Fruit fly (Drosophila melanogaster): ENCODE measurements around the gene Cyp6d5.

DNA sequence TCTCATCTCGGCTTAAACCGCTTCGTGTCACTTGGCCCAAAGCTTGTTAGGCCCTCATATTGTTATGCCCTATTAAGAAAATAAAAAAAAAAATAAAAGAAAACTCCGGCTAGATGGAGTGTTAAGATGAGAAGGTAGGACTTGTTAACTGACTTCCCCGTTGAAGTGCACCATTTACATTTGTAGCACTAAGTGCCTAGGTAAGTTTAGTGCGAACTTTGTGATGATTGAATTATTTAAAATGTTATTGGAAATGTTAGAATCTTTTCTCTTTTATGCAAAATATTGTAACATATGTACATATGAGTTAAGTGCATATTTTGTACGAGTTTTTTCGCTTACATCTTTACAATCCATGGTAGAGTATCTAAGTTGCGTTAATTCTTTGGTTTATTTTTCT lies 30.9 kb upstream of the Cyp6d5 start:
- TF ChIP-seq psq (optimal IDR thresholded peaks at IDR 0.05) (no peak), Myc (optimal IDR thresholded peaks at IDR 0.05) (no peak), h (optimal IDR thresholded peaks at IDR 0.05) (no peak), ttk (optimal IDR thresholded peaks at IDR 0.05) (no peak), Sin3A (optimal IDR thresholded peaks at IDR 0.05) (no peak), insv (optimal IDR thresholded peaks at IDR 0.05) (no peak)
